Fruit fly (Drosophila melanogaster) whole organism, embryonic: Measurements from ENCODE around the gene Cyp4ac2.

Experiments
- Abd-B ChIP-seq: fragments of 200-800 bp; sonication (Bioruptor generic); optimal IDR thresholded peaks from 2 replicates; lab custom pipeline; 2018; ENCODE audit warnings: missing biosample characterization, mild to moderate bottlenecking, missing genetic modification characterization, moderate library complexity
- Adf1 ChIP-seq: fragments of 200-800 bp; sonication (Bioruptor generic); IDR thresholded peaks from 2 replicates; pipeline ENCODE4 v1.3.6; 2022; ENCODE audit warnings: missing biosample characterization, missing genetic modification characterization
- Atf6 ChIP-seq: fragments of 200-800 bp; sonication (Bioruptor generic); IDR thresholded peaks from 2 replicates; pipeline ENCODE4 v1.3.6; 2022; ENCODE audit warnings: missing biosample characterization, missing genetic modification characterization
- CG11456 ChIP-seq: fragments of 200-800 bp; sonication (Bioruptor generic); IDR thresholded peaks from 3 replicates; pipeline ENCODE4 v1.3.6; 2022; ENCODE audit warnings: missing biosample characterization, missing genetic modification characterization
- CG11696 ChIP-seq: fragments of 200-800 bp; sonication (Bioruptor generic); IDR thresholded peaks from 2 replicates; pipeline ENCODE4 v1.3.6; 2022; ENCODE audit warnings: missing biosample characterization, missing genetic modification characterization
- CG13775 ChIP-seq: fragments of 200-800 bp; sonication (Bioruptor generic); optimal IDR thresholded peaks from 3 replicates; lab custom pipeline; 2017; ENCODE audit warnings: missing biosample characterization, mild to moderate bottlenecking, missing genetic modification characterization
- CG15011 ChIP-seq: fragments of 200-800 bp; sonication (Bioruptor generic); optimal IDR thresholded peaks from 3 replicates; lab custom pipeline; 2018; ENCODE audit warnings: missing biosample characterization, mild to moderate bottlenecking, missing genetic modification characterization
- CG15479 ChIP-seq: fragments of 200-800 bp; sonication (Bioruptor generic); optimal IDR thresholded peaks from 3 replicates; lab custom pipeline; 2019; ENCODE audit warnings: missing biosample characterization, mild to moderate bottlenecking, missing genetic modification characterization, moderate library complexity
- CG15514 ChIP-seq: fragments of 200-800 bp; sonication (Bioruptor generic); optimal IDR thresholded peaks from 3 replicates; lab custom pipeline; 2017; ENCODE audit warnings: missing biosample characterization, missing genetic modification characterization, mild to moderate bottlenecking, moderate library complexity, missing genetic modification reagents
- CG17328 ChIP-seq: fragments of 200-800 bp; sonication (Bioruptor generic); IDR thresholded peaks from 2 replicates; pipeline ENCODE4 v1.3.6; 2022; ENCODE audit warnings: missing biosample characterization, missing genetic modification characterization
- CG17385 ChIP-seq: fragments of 200-800 bp; sonication (Bioruptor generic); optimal IDR thresholded peaks from 3 replicates; lab custom pipeline; 2018; ENCODE audit warnings: missing biosample characterization, mild to moderate bottlenecking, missing genetic modification characterization
- CG17802 ChIP-seq: fragments of 200-800 bp; sonication (Bioruptor generic); optimal IDR thresholded peaks from 2 replicates; lab custom pipeline; 2018; ENCODE audit warnings: missing biosample characterization, mild to moderate bottlenecking, missing genetic modification characterization, moderate library complexity
- CG1792 ChIP-seq: fragments of 200-800 bp; sonication (Bioruptor generic); optimal IDR thresholded peaks from 2 replicates; lab custom pipeline; 2016; ENCODE audit warnings: missing biosample characterization, missing genetic modification characterization
- CG3847 ChIP-seq: fragments of 200-800 bp; sonication (Bioruptor generic); IDR thresholded peaks from 2 replicates; pipeline ENCODE4 v1.3.6; 2022; ENCODE audit warnings: missing biosample characterization, missing genetic modification characterization
- CG4404 ChIP-seq: fragments of 200-800 bp; sonication (Bioruptor generic); IDR thresholded peaks from 2 replicates; pipeline ENCODE4 v1.3.6; 2022; ENCODE audit warnings: missing biosample characterization, missing genetic modification characterization
- CG4617 ChIP-seq: fragments of 200-800 bp; sonication (Bioruptor generic); optimal IDR thresholded peaks from 3 replicates; lab custom pipeline; 2016; ENCODE audit warnings: missing biosample characterization, missing genetic modification characterization, borderline replicate concordance
- CG4854 ChIP-seq: fragments of 200-800 bp; sonication (Bioruptor generic); optimal IDR thresholded peaks from 2 replicates; lab custom pipeline; 2016; ENCODE audit warnings: missing biosample characterization, missing genetic modification characterization, inconsistent platforms
- CG5180 ChIP-seq: fragments of 200-800 bp; sonication (Bioruptor generic); optimal IDR thresholded peaks from 3 replicates; lab custom pipeline; 2017; ENCODE audit warnings: missing biosample characterization, missing genetic modification characterization, mild to moderate bottlenecking, moderate library complexity, missing genetic modification reagents
- CG7357 ChIP-seq: fragments of 200-800 bp; sonication (Bioruptor generic); IDR thresholded peaks from 3 replicates; pipeline ENCODE4 v1.3.6; 2022; ENCODE audit warnings: missing biosample characterization, missing genetic modification characterization
- CG7786 ChIP-seq: fragments of 200-800 bp; sonication (Bioruptor generic); optimal IDR thresholded peaks from 2 replicates; lab custom pipeline; 2016; ENCODE audit warnings: missing biosample characterization, missing genetic modification characterization
- CG9609 ChIP-seq: fragments of 200-800 bp; sonication (Bioruptor generic); optimal IDR thresholded peaks from 3 replicates; lab custom pipeline; 2016; ENCODE audit warnings: missing biosample characterization, missing genetic modification characterization
- CG9797 ChIP-seq: fragments of 200-800 bp; sonication (Bioruptor generic); optimal IDR thresholded peaks from 3 replicates; lab custom pipeline; 2018; ENCODE audit warnings: missing biosample characterization, mild to moderate bottlenecking, missing genetic modification characterization
- Dbx ChIP-seq: fragments of 200-800 bp; sonication (Bioruptor generic); IDR thresholded peaks from 3 replicates; pipeline ENCODE4 v1.3.6; 2022; ENCODE audit warnings: missing biosample characterization, missing genetic modification characterization
- Dref ChIP-seq: fragments of 200-800 bp; sonication (Bioruptor generic); IDR thresholded peaks from 2 replicates; pipeline ENCODE4 v1.3.6; 2022; ENCODE audit warnings: missing biosample characterization, missing genetic modification characterization
- HLH4C ChIP-seq: fragments of 200-800 bp; sonication (Bioruptor generic); IDR thresholded peaks from 3 replicates; pipeline ENCODE4 v1.3.6; 2022; ENCODE audit warnings: missing biosample characterization, missing genetic modification characterization; ENCODE audit not compliant: partially characterized antibody
- HmgD ChIP-seq: fragments of 200-800 bp; sonication (Bioruptor generic); optimal IDR thresholded peaks from 3 replicates; lab custom pipeline; 2016; ENCODE audit warnings: missing biosample characterization, missing genetic modification characterization
- Kr ChIP-seq: fragments of 200-800 bp; sonication (Bioruptor generic); optimal IDR thresholded peaks from 2 replicates; lab custom pipeline; 2017; ENCODE audit warnings: missing biosample characterization, mild to moderate bottlenecking, missing genetic modification characterization
- MESR4 ChIP-seq: fragments of 200-800 bp; sonication (Bioruptor generic); optimal IDR thresholded peaks from 2 replicates; lab custom pipeline; 2018; ENCODE audit warnings: missing biosample characterization, mild to moderate bottlenecking, missing genetic modification characterization, moderate library complexity
- Mrtf ChIP-seq: fragments of 200-800 bp; sonication (Bioruptor generic); IDR thresholded peaks from 3 replicates; pipeline ENCODE4 v1.3.6; 2022; ENCODE audit warnings: missing biosample characterization, missing genetic modification characterization
- Nf-YC ChIP-seq: fragments of 200-800 bp; optimal IDR thresholded peaks from 3 replicates; lab custom pipeline; 2019; ENCODE audit warnings: missing biosample characterization, mild to moderate bottlenecking, missing genetic modification characterization, moderate library complexity
- Oaz ChIP-seq: fragments of 200-800 bp; sonication (Bioruptor generic); IDR thresholded peaks from 2 replicates; pipeline ENCODE4 v1.3.6; 2022; ENCODE audit warnings: missing biosample characterization, missing genetic modification characterization
- Ssrp ChIP-seq: fragments of 200-800 bp; sonication (Bioruptor generic); optimal IDR thresholded peaks from 2 replicates; lab custom pipeline; 2018; ENCODE audit warnings: missing biosample characterization, mild to moderate bottlenecking, missing genetic modification characterization, moderate library complexity
- Stat92E ChIP-seq, 3 experiments: fragments of >200 bp in 2 of 3; fragments of 200-800 bp in 1 of 3; sonication (Bioruptor generic) in 1 of 3; optimal IDR thresholded peaks; 2 replicates each; lab custom pipeline; 2017 to 2019; ENCODE audit warnings: missing biosample characterization in 3 of 3, missing genetic modification characterization in 3 of 3, mild to moderate bottlenecking in 1 of 3, moderate library complexity in 1 of 3
- ash1 ChIP-seq: fragments of 200-800 bp; sonication (Bioruptor generic); optimal IDR thresholded peaks from 2 replicates; lab custom pipeline; 2018; ENCODE audit warnings: missing biosample characterization, mild to moderate bottlenecking, missing genetic modification characterization
- caup ChIP-seq: fragments of 200-800 bp; sonication (Bioruptor generic); optimal IDR thresholded peaks from 3 replicates; lab custom pipeline; 2017; ENCODE audit warnings: missing biosample characterization, mild to moderate bottlenecking, missing genetic modification characterization, moderate library complexity; ENCODE audit not compliant: severe bottlenecking
- dm ChIP-seq: fragments of 200-800 bp; sonication (Bioruptor generic); optimal IDR thresholded peaks from 3 replicates; lab custom pipeline; 2016; ENCODE audit warnings: missing biosample characterization, missing genetic modification characterization
- dmrt99B ChIP-seq: fragments of 200-800 bp; sonication (Bioruptor generic); optimal IDR thresholded peaks from 2 replicates; lab custom pipeline; 2018; ENCODE audit warnings: missing biosample characterization, mild to moderate bottlenecking, missing genetic modification characterization, moderate library complexity
- eve ChIP-seq, 2 experiments: fragments of >200 bp; optimal IDR thresholded peaks; 2 replicates each; lab custom pipeline; 2017; ENCODE audit warnings: missing biosample characterization in 2 of 2, missing genetic modification characterization in 2 of 2
- gsb ChIP-seq: fragments of 200-800 bp; sonication (Bioruptor generic); IDR thresholded peaks from 2 replicates; pipeline ENCODE4 v1.3.6; 2022; ENCODE audit warnings: missing biosample characterization, missing genetic modification characterization
- hb ChIP-seq: fragments of 200-800 bp; sonication (Bioruptor generic); IDR thresholded peaks from 3 replicates; pipeline ENCODE4 v1.3.6; 2022; ENCODE audit warnings: missing biosample characterization, missing genetic modification characterization; ENCODE audit not compliant: partially characterized antibody
- hth ChIP-seq: fragments of >200 bp; optimal IDR thresholded peaks from 2 replicates; lab custom pipeline; 2017; ENCODE audit warnings: inconsistent platforms
- klu ChIP-seq: fragments of 200-800 bp; sonication (Bioruptor generic); IDR thresholded peaks from 2 replicates; pipeline ENCODE4 v1.3.6; 2022; ENCODE audit warnings: missing biosample characterization, missing genetic modification characterization
- maf-S ChIP-seq: fragments of 200-800 bp; sonication (Bioruptor generic); optimal IDR thresholded peaks from 2 replicates; lab custom pipeline; 2016; ENCODE audit warnings: missing biosample characterization, missing genetic modification characterization
- pnt ChIP-seq: fragments of 200-800 bp; sonication (Bioruptor generic); optimal IDR thresholded peaks from 3 replicates; lab custom pipeline; 2016; ENCODE audit warnings: missing biosample characterization, missing genetic modification characterization
- psq ChIP-seq: fragments of 200-800 bp; sonication (Bioruptor generic); optimal IDR thresholded peaks from 2 replicates; lab custom pipeline; 2017; ENCODE audit warnings: missing biosample characterization, missing genetic modification characterization
- sqz ChIP-seq: fragments of 200-800 bp; sonication (Bioruptor generic); optimal IDR thresholded peaks from 3 replicates; lab custom pipeline; 2018; ENCODE audit warnings: missing biosample characterization, mild to moderate bottlenecking, missing genetic modification characterization
- sr ChIP-seq: fragments of 200-800 bp; sonication (Bioruptor generic); IDR thresholded peaks from 3 replicates; pipeline ENCODE4 v1.3.6; 2022; ENCODE audit warnings: missing biosample characterization, missing genetic modification characterization
- tap ChIP-seq: fragments of 200-800 bp; optimal IDR thresholded peaks from 3 replicates; lab custom pipeline; 2019; ENCODE audit warnings: missing biosample characterization, mild to moderate bottlenecking, missing genetic modification characterization, moderate library complexity
- zf30C ChIP-seq: fragments of 200-800 bp; sonication (Bioruptor generic); optimal IDR thresholded peaks from 3 replicates; lab custom pipeline; 2018; ENCODE audit warnings: missing biosample characterization, mild to moderate bottlenecking, missing genetic modification characterization
- zfh2 ChIP-seq: fragments of 200-800 bp; sonication (Bioruptor generic); optimal IDR thresholded peaks from 2 replicates; lab custom pipeline; 2016; ENCODE audit warnings: missing biosample characterization, missing genetic modification characterization

The Cyp4ac2 gene

dm6 chr2L:5298978-5299627 lies 32.9 kb downstream of the Cyp4ac2 start (continued):
- TF ChIP-seq dm (GFP tag; lab: Kevin White, UChicago): peak; percentile 11
- TF ChIP-seq dmrt99B (tag; lab: Kevin White, UChicago): peak; percentile 94
- TF ChIP-seq hth: no peak
- peak; percentile 40 for TF ChIP-seq pnt (GFP tag; lab: Kevin White, UChicago)
- TF ChIP-seq CG9797 (GFP tag; lab: Kevin White, UChicago): no peak
- peak; percentile 64 for TF ChIP-seq CG15011 (GFP tag; lab: Kevin White, UChicago)
- TF ChIP-seq eve (GFP tag; optimal IDR thresholded peaks at IDR 0.05; lab: Kevin White, UChicago): peak in 1 of 2 experiments; percentile 93
- TF ChIP-seq CG7786 (GFP tag; lab: Kevin White, UChicago): peak; percentile 46
- peak; percentile 64 for TF ChIP-seq caup (GFP tag; lab: Kevin White, UChicago)
- TF ChIP-seq CG15479 (GFP tag; lab: Kevin White, UChicago): no peak
- TF ChIP-seq Ssrp (tag; lab: Kevin White, UChicago): peak; percentile 85
- peak; percentile 84 for TF ChIP-seq tap (tag; lab: Kevin White, UChicago)
- no peak for TF ChIP-seq gsb (GFP tag; lab: Robert Waterston, UW)
- TF ChIP-seq klu (GFP tag; lab: Robert Waterston, UW): no peak
- no peak for TF ChIP-seq ash1 (GFP tag; lab: Kevin White, UChicago)
- TF ChIP-seq HLH4C (GFP tag; lab: Robert Waterston, UW): no peak
- peak in 1 of 3 experiments; percentile 75 for TF ChIP-seq Stat92E (GFP tag; optimal IDR thresholded peaks at IDR 0.05; lab: Kevin White, UChicago)
- TF ChIP-seq Dref (GFP tag; lab: Robert Waterston, UW): no peak
- TF ChIP-seq CG5180 (GFP tag; lab: Kevin White, UChicago): peak; percentile 85
- 0 out of 3 replicates have a peak, but pooled peaks have one; percentile 38 for TF ChIP-seq CG7357 (GFP tag; lab: Robert Waterston, UW)
- peak; percentile 72 for TF ChIP-seq CG17328 (GFP tag; lab: Robert Waterston, UW)
- TF ChIP-seq CG17802 (tag; lab: Kevin White, UChicago): peak; percentile 38
- TF ChIP-seq zfh2: peak; percentile 57
- peak; percentile 49 for TF ChIP-seq CG4854 (GFP tag; lab: Kevin White, UChicago)
- TF ChIP-seq Atf6 (GFP tag; lab: Robert Waterston, UW): peak; percentile 86
- peak; percentile 70 for TF ChIP-seq CG13775
- peak; percentile 79 for TF ChIP-seq Oaz (GFP tag; lab: Robert Waterston, UW)
- peak; percentile 43 for TF ChIP-seq Nf-YC (tag; lab: Kevin White, UChicago)
- TF ChIP-seq CG4404 (GFP tag; lab: Robert Waterston, UW): peak; percentile 51
- no peak for TF ChIP-seq HmgD (GFP tag; lab: Kevin White, UChicago)
- no peak; the same call in 2 of the 3 replicates for TF ChIP-seq Mrtf (GFP tag; lab: Robert Waterston, UW)
- peak; percentile 89 for TF ChIP-seq sqz
- peak; percentile 65; the same call in 2 of the 3 replicates for TF ChIP-seq CG11456
- no peak for TF ChIP-seq CG3847
- TF ChIP-seq psq: peak; percentile 55
- peak; percentile 48 for TF ChIP-seq CG4617
- no peak for TF ChIP-seq hb
- TF ChIP-seq maf-S (GFP tag; lab: Kevin White, UChicago): peak; percentile 47
- TF ChIP-seq Dbx (GFP tag; lab: Robert Waterston, UW): no peak
- peak; percentile 47 for TF ChIP-seq CG9609 (GFP tag; lab: Kevin White, UChicago)
- peak; percentile 70 for TF ChIP-seq Abd-B
- TF ChIP-seq MESR4 (GFP tag; lab: Kevin White, UChicago): peak; percentile 10
- TF ChIP-seq Adf1 (GFP tag; lab: Robert Waterston, UW): no peak
- TF ChIP-seq sr (GFP tag; lab: Robert Waterston, UW): peak; percentile 38; the same call in 1 of the 3 replicates
- peak; percentile 40 for TF ChIP-seq CG15514
- no peak for TF ChIP-seq Kr (GFP tag; lab: Kevin White, UChicago)
- TF ChIP-seq CG17385 (GFP tag; lab: Kevin White, UChicago): peak; percentile 89
- peak; percentile 96 for TF ChIP-seq CG11696 (GFP tag; lab: Robert Waterston, UW)
- no peak for TF ChIP-seq CG1792 (GFP tag; lab: Kevin White, UChicago)
- no peak for TF ChIP-seq zf30C (GFP tag; lab: Kevin White, UChicago)
